Fruit fly (Drosophila melanogaster) whole organism, embryonic: ENCODE measurements around the gene CG9150.

Experiments used
- Adf1 ChIP-seq: fragments of 200-800 bp; sonication (Bioruptor generic); IDR thresholded peaks from 2 replicates; pipeline ENCODE4 v1.3.6; 2022; ENCODE audit warnings: missing biosample characterization, missing genetic modification characterization
- Aef1 ChIP-seq: fragments of 200-800 bp; sonication (Bioruptor generic); IDR thresholded peaks from 3 replicates; pipeline ENCODE4 v1.3.6; 2022; ENCODE audit warnings: missing biosample characterization, missing genetic modification characterization
- Awh ChIP-seq: fragments of 200-800 bp; sonication (Bioruptor generic); IDR thresholded peaks from 2 replicates; pipeline ENCODE4, ENCODE4 v1.3.6; 2022; ENCODE audit warnings: missing biosample characterization, missing genetic modification characterization
- B-H2 ChIP-seq: fragments of 200-800 bp; sonication (Bioruptor generic); optimal IDR thresholded peaks from 2 replicates; lab custom pipeline; 2018; ENCODE audit warnings: missing biosample characterization, mild to moderate bottlenecking, missing genetic modification characterization
- BEAF-32 ChIP-seq: fragments of 200-800 bp; sonication (Bioruptor generic); optimal IDR thresholded peaks from 3 replicates; lab custom pipeline; 2017; ENCODE audit warnings: missing biosample characterization, missing genetic modification characterization, mild to moderate bottlenecking, moderate library complexity, missing genetic modification reagents
- CG10209 ChIP-seq: fragments of 200-800 bp; sonication (Bioruptor generic); optimal IDR thresholded peaks from 3 replicates; lab custom pipeline; 2017; ENCODE audit warnings: missing biosample characterization, mild to moderate bottlenecking, missing genetic modification characterization, missing genetic modification reagents
- CG10462 ChIP-seq: fragments of 200-800 bp; sonication (Bioruptor generic); optimal IDR thresholded peaks from 2 replicates; lab custom pipeline; 2016; ENCODE audit warnings: missing biosample characterization, missing genetic modification characterization
- CG12219 ChIP-seq: fragments of 200-800 bp; sonication (Bioruptor generic); optimal IDR thresholded peaks from 3 replicates; lab custom pipeline; 2018; ENCODE audit warnings: missing biosample characterization, mild to moderate bottlenecking, missing genetic modification characterization
- CG13287 ChIP-seq: fragments of 200-800 bp; sonication (Bioruptor generic); IDR thresholded peaks from 2 replicates; pipeline ENCODE4 v1.3.6; 2022; ENCODE audit warnings: missing biosample characterization, missing genetic modification characterization; ENCODE audit not compliant: partially characterized antibody
- CG1529 ChIP-seq: fragments of 200-800 bp; sonication (Bioruptor generic); optimal IDR thresholded peaks from 3 replicates; lab custom pipeline; 2018; ENCODE audit warnings: missing biosample characterization, missing genetic modification characterization
- CG15696 ChIP-seq: fragments of 200-800 bp; sonication (Bioruptor generic); optimal IDR thresholded peaks from 2 replicates; lab custom pipeline; 2019; ENCODE audit warnings: missing biosample characterization, mild to moderate bottlenecking, missing genetic modification characterization, moderate library complexity
- CG1602 ChIP-seq: fragments of 200-800 bp; sonication (Bioruptor generic); optimal IDR thresholded peaks from 3 replicates; lab custom pipeline; 2016; ENCODE audit warnings: missing biosample characterization, missing genetic modification characterization
- CG16813 ChIP-seq: fragments of 200-800 bp; sonication (Bioruptor generic); IDR thresholded peaks from 3 replicates; pipeline ENCODE4 v1.3.6; 2022; ENCODE audit warnings: missing biosample characterization, missing genetic modification characterization; ENCODE audit not compliant: partially characterized antibody
- CG17186 ChIP-seq: fragments of 200-800 bp; sonication (Bioruptor generic); optimal IDR thresholded peaks from 3 replicates; lab custom pipeline; 2017; ENCODE audit warnings: missing biosample characterization, missing genetic modification reagents, missing genetic modification characterization
- CG31365 ChIP-seq: fragments of 200-800 bp; sonication (Bioruptor generic); optimal IDR thresholded peaks from 2 replicates; lab custom pipeline; 2018; ENCODE audit warnings: missing biosample characterization, mild to moderate bottlenecking, missing genetic modification characterization
- CG4328 ChIP-seq: fragments of 200-800 bp; sonication (Bioruptor generic); optimal IDR thresholded peaks from 3 replicates; lab custom pipeline; 2017; ENCODE audit warnings: missing biosample characterization, missing genetic modification reagents, missing genetic modification characterization
- CG4424 ChIP-seq: fragments of 200-800 bp; sonication (Bioruptor generic); optimal IDR thresholded peaks from 3 replicates; lab custom pipeline; 2016; ENCODE audit warnings: missing biosample characterization, missing genetic modification characterization
- CG6175 ChIP-seq: fragments of 200-800 bp; sonication (Bioruptor generic); IDR thresholded peaks from 3 replicates; pipeline ENCODE4 v1.3.6; 2022; ENCODE audit warnings: missing biosample characterization, missing genetic modification characterization
- CG6765 ChIP-seq: fragments of 200-800 bp; sonication (Bioruptor generic); optimal IDR thresholded peaks from 3 replicates; lab custom pipeline; 2017; ENCODE audit warnings: missing biosample characterization, mild to moderate bottlenecking, missing genetic modification characterization
- CG7745 ChIP-seq: fragments of 200-800 bp; sonication (Bioruptor generic); optimal IDR thresholded peaks from 2 replicates; lab custom pipeline; 2018; ENCODE audit warnings: missing biosample characterization, mild to moderate bottlenecking, missing genetic modification characterization, moderate library complexity
- CG8290 ChIP-seq, 3 experiments: fragments of 200-800 bp; sonication (Bioruptor generic); optimal IDR thresholded peaks; 2 replicates each; lab custom pipeline; 2016 to 2019; ENCODE audit warnings: missing biosample characterization in 3 of 3, missing genetic modification characterization in 3 of 3, mild to moderate bottlenecking in 2 of 3, moderate library complexity in 1 of 3
- CoRest ChIP-seq: fragments of 200-800 bp; sonication (Bioruptor generic); optimal IDR thresholded peaks from 3 replicates; lab custom pipeline; 2018; ENCODE audit warnings: missing biosample characterization, mild to moderate bottlenecking, missing genetic modification characterization, moderate library complexity
- Dip3 ChIP-seq: fragments of 200-800 bp; sonication (Bioruptor generic); optimal IDR thresholded peaks from 3 replicates; lab custom pipeline; 2016; ENCODE audit warnings: missing biosample characterization, missing genetic modification characterization
- Drgx ChIP-seq: fragments of 200-800 bp; sonication (Bioruptor generic); IDR thresholded peaks from 2 replicates; pipeline ENCODE4 v1.3.6; 2022; ENCODE audit warnings: missing biosample characterization, missing genetic modification characterization
- Ets65A ChIP-seq: fragments of 200-800 bp; sonication (Bioruptor generic); peaks from one replicate; lab custom pipeline; 2016; ENCODE audit warnings: missing biosample characterization, missing genetic modification characterization
- HmgZ ChIP-seq: fragments of 200-800 bp; sonication (Bioruptor generic); optimal IDR thresholded peaks from 2 replicates; lab custom pipeline; 2018; ENCODE audit warnings: missing biosample characterization, mild to moderate bottlenecking, missing genetic modification characterization
- Hr78 ChIP-seq, 2 experiments: fragments of 200-800 bp in 1 of 2; fragments of >200 bp in 1 of 2; sonication (Bioruptor generic) in 1 of 2; optimal IDR thresholded peaks; 2 replicates each; lab custom pipeline; 2017 to 2019; ENCODE audit warnings: missing biosample characterization in 2 of 2, missing genetic modification characterization in 2 of 2, mild to moderate bottlenecking in 1 of 2, moderate library complexity in 1 of 2
- Lpt ChIP-seq: fragments of >200 bp; optimal IDR thresholded peaks from 2 replicates; lab custom pipeline; 2018; ENCODE audit warnings: missing biosample characterization, missing genetic modification characterization
- Myb ChIP-seq: fragments of 200-800 bp; sonication (Bioruptor generic); optimal IDR thresholded peaks from 2 replicates; lab custom pipeline; 2016; ENCODE audit warnings: missing biosample characterization, missing genetic modification characterization
- NfI ChIP-seq: fragments of 200-800 bp; sonication (Bioruptor generic); optimal IDR thresholded peaks from 3 replicates; lab custom pipeline; 2018; ENCODE audit warnings: missing biosample characterization, mild to moderate bottlenecking, missing genetic modification characterization, moderate library complexity
- Oli ChIP-seq: fragments of 200-800 bp; sonication (Bioruptor generic); optimal IDR thresholded peaks from 2 replicates; lab custom pipeline; 2018; ENCODE audit warnings: missing biosample characterization, mild to moderate bottlenecking, missing genetic modification characterization, moderate library complexity
- Sin3A ChIP-seq: fragments of >200 bp; optimal IDR thresholded peaks from 2 replicates; lab custom pipeline; 2018
- Spps ChIP-seq: fragments of 200-800 bp; sonication (Bioruptor generic); optimal IDR thresholded peaks from 2 replicates; lab custom pipeline; 2018; ENCODE audit warnings: missing biosample characterization, mild to moderate bottlenecking, missing genetic modification characterization
- TFAM ChIP-seq: fragments of 200-800 bp; sonication (Bioruptor generic); optimal IDR thresholded peaks from 2 replicates; lab custom pipeline; 2017; ENCODE audit warnings: missing biosample characterization, missing genetic modification characterization, inconsistent platforms
- Xrp1 ChIP-seq: fragments of 200-800 bp; sonication (Bioruptor generic); IDR thresholded peaks from 2 replicates; pipeline ENCODE4 v1.3.6; 2022; ENCODE audit warnings: missing biosample characterization, missing genetic modification characterization
- ash1 ChIP-seq: fragments of 200-800 bp; sonication (Bioruptor generic); optimal IDR thresholded peaks from 2 replicates; lab custom pipeline; 2018; ENCODE audit warnings: missing biosample characterization, mild to moderate bottlenecking, missing genetic modification characterization
- chif ChIP-seq, 2 experiments: fragments of 200-800 bp; sonication (Bioruptor generic); optimal IDR thresholded peaks; 3 replicates each; lab custom pipeline; 2016; ENCODE audit warnings: missing biosample characterization in 2 of 2, missing genetic modification characterization in 2 of 2
- chinmo ChIP-seq: fragments of 200-800 bp; sonication (Bioruptor generic); IDR thresholded peaks from 4 replicates; pipeline ENCODE4 v1.3.6; 2022; ENCODE audit warnings: missing biosample characterization, missing genetic modification characterization; ENCODE audit not compliant: partially characterized antibody
- gsb-n ChIP-seq: fragments of 200-800 bp; sonication (Bioruptor generic); optimal IDR thresholded peaks from 3 replicates; lab custom pipeline; 2018; ENCODE audit warnings: missing biosample characterization, mild to moderate bottlenecking, missing genetic modification characterization
- kay ChIP-seq: fragments of 200-800 bp; sonication (Bioruptor generic); optimal IDR thresholded peaks from 2 replicates; lab custom pipeline; 2016; ENCODE audit warnings: missing biosample characterization, missing genetic modification characterization
- phol ChIP-seq: fragments of 200-800 bp; sonication (Bioruptor generic); optimal IDR thresholded peaks from 3 replicates; lab custom pipeline; 2018; ENCODE audit warnings: missing biosample characterization, mild to moderate bottlenecking, missing genetic modification characterization, moderate library complexity
- pum ChIP-seq: fragments of 200-800 bp; sonication (Bioruptor generic); optimal IDR thresholded peaks from 2 replicates; lab custom pipeline; 2016; ENCODE audit warnings: missing biosample characterization, missing genetic modification characterization
- ranshi ChIP-seq: fragments of 200-800 bp; sonication (Bioruptor generic); IDR thresholded peaks from 2 replicates; pipeline ENCODE4 v1.3.6; 2022; ENCODE audit warnings: missing biosample characterization, missing genetic modification characterization
- row ChIP-seq: fragments of 200-800 bp; sonication (Bioruptor generic); IDR thresholded peaks from 3 replicates; pipeline ENCODE4 v1.3.6; 2022; ENCODE audit warnings: missing biosample characterization, missing genetic modification characterization
- schlank ChIP-seq: fragments of 200-800 bp; sonication (Bioruptor generic); optimal IDR thresholded peaks from 2 replicates; lab custom pipeline; 2018; ENCODE audit warnings: missing biosample characterization, mild to moderate bottlenecking, missing genetic modification characterization
- stwl ChIP-seq: fragments of 200-800 bp; sonication (Bioruptor generic); optimal IDR thresholded peaks from 3 replicates; lab custom pipeline; 2018; ENCODE audit warnings: missing biosample characterization, mild to moderate bottlenecking, missing genetic modification characterization, moderate library complexity
- sug ChIP-seq: fragments of 200-800 bp; optimal IDR thresholded peaks from 2 replicates; lab custom pipeline; 2019; ENCODE audit warnings: missing biosample characterization, mild to moderate bottlenecking, missing genetic modification characterization, moderate library complexity
- tll ChIP-seq, 2 experiments: fragments of 200-800 bp in 1 of 2; fragments of >200 bp in 1 of 2; sonication (Bioruptor generic) in 1 of 2; optimal IDR thresholded peaks; 2 replicates each; lab custom pipeline; 2017 to 2019; ENCODE audit warnings: missing biosample characterization in 2 of 2, missing genetic modification characterization in 2 of 2, mild to moderate bottlenecking in 1 of 2, moderate library complexity in 1 of 2
- twi ChIP-seq: fragments of 200-800 bp; optimal IDR thresholded peaks from 2 replicates; lab custom pipeline; 2019; ENCODE audit warnings: missing biosample characterization, mild to moderate bottlenecking, missing genetic modification characterization, moderate library complexity
- unc-4 ChIP-seq: fragments of 200-800 bp; sonication (Bioruptor generic); IDR thresholded peaks from 2 replicates; pipeline ENCODE4 v1.3.6; 2022; ENCODE audit warnings: missing biosample characterization, missing genetic modification characterization; ENCODE audit not compliant: partially characterized antibody

Gene CG9150

DNA sequence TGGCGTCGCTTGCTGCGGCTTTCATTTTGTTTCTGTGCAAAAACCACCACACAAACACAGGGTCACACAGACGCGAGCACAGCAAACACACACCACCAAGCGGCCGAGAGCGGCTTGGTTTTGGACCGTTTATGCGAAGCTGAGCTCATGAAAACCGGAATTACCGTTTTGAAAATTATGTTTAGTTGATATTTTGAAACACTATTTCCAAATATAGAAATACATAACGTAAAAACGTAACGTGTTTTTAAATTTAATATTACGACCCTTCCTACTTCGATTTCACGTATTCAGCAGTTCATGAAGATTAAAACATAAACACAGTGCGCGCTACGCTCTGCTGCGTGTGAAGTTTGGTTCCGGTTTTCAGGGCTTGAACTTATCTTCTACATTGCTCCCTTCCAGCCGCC lies 17.2 kb downstream of the CG9150 start (continued):
- TF ChIP-seq CG10462 (peak; percentile 80), Oli (peak; percentile 95), BEAF-32 (GFP tag; lab: Kevin White, UChicago) (no peak), kay (GFP tag; lab: Kevin White, UChicago) (peak; percentile 87), CG8290 (GFP tag; optimal IDR thresholded peaks at IDR 0.05; lab: Kevin White, UChicago) (peak; percentile 88), CG8290 (tag; optimal IDR thresholded peaks at IDR 0.05; lab: Kevin White, UChicago) (peak; percentile 84 to 98), ranshi (GFP tag; lab: Robert Waterston, UW) (peak; percentile 93), phol (tag; lab: Kevin White, UChicago) (peak; percentile 95), unc-4 (GFP tag; lab: Robert Waterston, UW) (no peak), gsb-n (peak; percentile 96), HmgZ (tag; lab: Kevin White, UChicago) (peak; percentile 98), CG31365 (peak; percentile 91), Dip3 (GFP tag; lab: Kevin White, UChicago) (peak; percentile 92), pum (GFP tag; lab: Kevin White, UChicago) (peak; percentile 90), Aef1 (GFP tag; lab: Robert Waterston, UW) (peak; percentile 83), Awh (GFP tag; lab: Robert Waterston, UW) (peak; percentile 89), Sin3A (lab: Kevin White, UChicago) (no peak), CG4424 (peak; percentile 95), Adf1 (peak; percentile 77), NfI (peak; percentile 95), CG6765 (peak; percentile 96), Hr78 (GFP tag; optimal IDR thresholded peaks at IDR 0.05; lab: Kevin White, UChicago) (peak in 1 of 2 experiments; percentile 97), CG6175 (GFP tag; lab: Robert Waterston, UW) (no peak), Lpt (GFP tag; lab: Kevin White, UChicago) (no peak), ash1 (GFP tag; lab: Kevin White, UChicago) (peak; percentile 76), schlank (peak; percentile 95), CG4328 (GFP tag; lab: Kevin White, UChicago) (peak; percentile 95), B-H2 (peak; percentile 97), CG17186 (GFP tag; lab: Kevin White, UChicago) (peak; percentile 79), Xrp1 (peak; percentile 96), Spps (tag; lab: Kevin White, UChicago) (peak; percentile 95), tll (GFP tag; optimal IDR thresholded peaks at IDR 0.05; lab: Kevin White, UChicago) (peak in 1 of 2 experiments; percentile 27), CG10209 (peak; percentile 94), chif (GFP tag; optimal IDR thresholded peaks at IDR 0.05; lab: Kevin White, UChicago) (peak; percentile 92 to 93), twi (tag; lab: Kevin White, UChicago) (peak; percentile 89), CG1602 (GFP tag; lab: Kevin White, UChicago) (peak; percentile 87), CG12219 (GFP tag; lab: Kevin White, UChicago) (peak; percentile 99), CG7745 (tag; lab: Kevin White, UChicago) (peak; percentile 40), row (GFP tag; lab: Robert Waterston, UW) (peak; percentile 97), CG15696 (tag; lab: Kevin White, UChicago) (peak; percentile 89), Myb (GFP tag; lab: Kevin White, UChicago) (peak; percentile 78), CG1529 (peak; percentile 92), stwl (tag; lab: Kevin White, UChicago) (peak; percentile 42), TFAM (GFP tag; lab: Kevin White, UChicago) (peak; percentile 79), CoRest (peak; percentile 96), CG13287 (GFP tag; lab: Robert Waterston, UW) (no peak), CG16813 (no peak), Drgx (GFP tag; lab: Robert Waterston, UW) (peak; percentile 96), sug (tag; lab: Kevin White, UChicago) (peak; percentile 96), Ets65A (GFP tag; lab: Kevin White, UChicago) (peak; percentile 99), chinmo (GFP tag; lab: Robert Waterston, UW) (no peak)
